Fruit fly (Drosophila melanogaster): ENCODE measurements around the gene CG42395.

Gene CG42395

dm6 chrX:9554346-9554808, 21.7 kb downstream of the CG42395 start, which contains the start of gene RpS28b (continued):
- peak; percentile 90 for TF ChIP-seq Sp1 (GFP tag; optimal IDR thresholded peaks at IDR 0.05)
- TF ChIP-seq br (GFP tag; optimal IDR thresholded peaks at IDR 0.05) = peak; percentile 87
- no peak for TF ChIP-seq dl (GFP tag; optimal IDR thresholded peaks at IDR 0.05; ENCODE audit: insufficient read depth in 1 of 2, partially characterized antibody in 2 of 2)
- TF ChIP-seq woc (GFP tag; optimal IDR thresholded peaks at IDR 0.05) = peak; percentile 36
- peak; percentile 82 for TF ChIP-seq Hnf4 (GFP tag; optimal IDR thresholded peaks at IDR 0.05)
- no peak for TF ChIP-seq Hr78 (GFP tag; optimal IDR thresholded peaks at IDR 0.05)
- peak; percentile 90 for TF ChIP-seq rgr (GFP tag; optimal IDR thresholded peaks at IDR 0.05)
- peak; percentile 76 for TF ChIP-seq HLH106 (tag; optimal IDR thresholded peaks at IDR 0.05)
- peak; percentile 71 for TF ChIP-seq CG32264 (GFP tag; optimal IDR thresholded peaks at IDR 0.05)
- peak; percentile 3 for TF ChIP-seq Dif (GFP tag; optimal IDR thresholded peaks at IDR 0.05; ENCODE audit: partially characterized antibody)
- TF ChIP-seq usp (GFP tag; optimal IDR thresholded peaks at IDR 0.05) = no peak
- peak; percentile 96 for TF ChIP-seq dmrt93B (GFP tag; optimal IDR thresholded peaks at IDR 0.05)

- TF ChIP-seq br (GFP tag; optimal IDR thresholded peaks at IDR 0.05) (peak; percentile 86), foxo (GFP tag; optimal IDR thresholded peaks at IDR 0.05) (peak in 1 of 2 experiments; percentile 94), CG9705 (GFP tag; optimal IDR thresholded peaks at IDR 0.05) (peak; percentile 87), Sp1 (GFP tag; optimal IDR thresholded peaks at IDR 0.05) (peak; percentile 90), Abd-B (GFP tag; optimal IDR thresholded peaks at IDR 0.05) (no peak), Vsx2 (GFP tag; optimal IDR thresholded peaks at IDR 0.05; ENCODE audit: partially characterized antibody) (no peak), Myc (optimal IDR thresholded peaks at IDR 0.05) (peak; percentile 88), pan (optimal IDR thresholded peaks at IDR 0.05) (no peak), tai (GFP tag; optimal IDR thresholded peaks at IDR 0.05) (no peak), fru (GFP tag; optimal IDR thresholded peaks at IDR 0.05) (peak; percentile 88), ey (GFP tag; optimal IDR thresholded peaks at IDR 0.05) (peak; percentile 87), dsf (GFP tag; optimal IDR thresholded peaks at IDR 0.05; ENCODE audit: borderline replicate concordance) (peak; percentile 27), Hr78 (GFP tag; optimal IDR thresholded peaks at IDR 0.05) (no peak), sv (GFP tag; optimal IDR thresholded peaks at IDR 0.05) (peak; percentile 87), Hnf4 (GFP tag; optimal IDR thresholded peaks at IDR 0.05) (peak; percentile 83), Dif (GFP tag; optimal IDR thresholded peaks at IDR 0.05; ENCODE audit: partially characterized antibody) (peak; percentile 24), usp (GFP tag; optimal IDR thresholded peaks at IDR 0.05) (no peak), dmrt93B (GFP tag; optimal IDR thresholded peaks at IDR 0.05) (peak; percentile 76), rgr (GFP tag; optimal IDR thresholded peaks at IDR 0.05) (peak; percentile 92), CG32264 (GFP tag; optimal IDR thresholded peaks at IDR 0.05) (peak; percentile 68), Dfd (GFP tag; optimal IDR thresholded peaks at IDR 0.05) (no peak), OdsH (GFP tag; optimal IDR thresholded peaks at IDR 0.05) (peak; percentile 87), Mio (GFP tag; optimal IDR thresholded peaks at IDR 0.05) (peak; percentile 63), N (GFP tag; optimal IDR thresholded peaks at IDR 0.05) (no peak), brk (GFP tag; optimal IDR thresholded peaks at IDR 0.05) (peak; percentile 68), CrebA (GFP tag; optimal IDR thresholded peaks at IDR 0.05; ENCODE audit: borderline replicate concordance) (peak; percentile 97), HLH106 (tag; optimal IDR thresholded peaks at IDR 0.05) (peak; percentile 93), psq (GFP tag; optimal IDR thresholded peaks at IDR 0.05) (peak; percentile 81), Jra (GFP tag; optimal IDR thresholded peaks at IDR 0.05) (peak; percentile 53), jim (GFP tag; optimal IDR thresholded peaks at IDR 0.05) (no peak), sage (GFP tag; optimal IDR thresholded peaks at IDR 0.05) (peak; percentile 81), Rel (GFP tag; optimal IDR thresholded peaks at IDR 0.05) (peak; percentile 80), Rel (tag; optimal IDR thresholded peaks at IDR 0.05) (peak; percentile 78), lola (GFP tag; optimal IDR thresholded peaks at IDR 0.05) (no peak), woc (GFP tag; optimal IDR thresholded peaks at IDR 0.05) (peak; percentile 84), h (GFP tag; optimal IDR thresholded peaks at IDR 0.05) (peak; percentile 93), dl (GFP tag; optimal IDR thresholded peaks at IDR 0.05; ENCODE audit: insufficient read depth in 1 of 2, partially characterized antibody in 2 of 2) (no peak), GATAd (GFP tag; optimal IDR thresholded peaks at IDR 0.05) (peak; percentile 77), Hr83 (GFP tag; optimal IDR thresholded peaks at IDR 0.05; ENCODE audit: poor library complexity, severe bottlenecking) (peak; percentile 75)
Measured at dm6 chrX:9553545-9554320, 22.3 kb downstream of the CG42395 start.

All from whole organism, wandering third instar larva.